Fruit fly (Drosophila melanogaster): Measurements from ENCODE around the gene kirre.

kirre gene

dm6 chrX:2929496-2929895, 189.3 kb downstream of the kirre start, which contains the start of gene CG32793:
CG32793 (plus strand) TSS chrX:2929796.
- TF ChIP-seq br (GFP tag; optimal IDR thresholded peaks at IDR 0.05) (no peak), woc (GFP tag; optimal IDR thresholded peaks at IDR 0.05) (no peak), fru (GFP tag; optimal IDR thresholded peaks at IDR 0.05) (no peak), foxo (GFP tag; optimal IDR thresholded peaks at IDR 0.05) (no peak), lola (GFP tag; optimal IDR thresholded peaks at IDR 0.05) (no peak), Jra (GFP tag; optimal IDR thresholded peaks at IDR 0.05) (no peak), Sp1 (GFP tag; optimal IDR thresholded peaks at IDR 0.05) (no peak), jim (GFP tag; optimal IDR thresholded peaks at IDR 0.05) (no peak), Hnf4 (GFP tag; optimal IDR thresholded peaks at IDR 0.05) (no peak), brk (GFP tag; optimal IDR thresholded peaks at IDR 0.05) (no peak), Hr83 (GFP tag; optimal IDR thresholded peaks at IDR 0.05; ENCODE audit: poor library complexity, severe bottlenecking) (no peak), psq (GFP tag; optimal IDR thresholded peaks at IDR 0.05) (no peak), Dif (GFP tag; optimal IDR thresholded peaks at IDR 0.05; ENCODE audit: partially characterized antibody) (no peak), HLH106 (tag; optimal IDR thresholded peaks at IDR 0.05) (no peak), sage (GFP tag; optimal IDR thresholded peaks at IDR 0.05) (no peak), CrebA (GFP tag; optimal IDR thresholded peaks at IDR 0.05; ENCODE audit: borderline replicate concordance) (no peak), tai (GFP tag; optimal IDR thresholded peaks at IDR 0.05) (no peak), pan (optimal IDR thresholded peaks at IDR 0.05) (no peak), Myc (optimal IDR thresholded peaks at IDR 0.05) (no peak), OdsH (GFP tag; optimal IDR thresholded peaks at IDR 0.05) (no peak)

- no peak for TF ChIP-seq Sp1 (GFP tag; optimal IDR thresholded peaks at IDR 0.05)
- no peak for TF ChIP-seq woc (GFP tag; optimal IDR thresholded peaks at IDR 0.05)
- TF ChIP-seq CG32264 (GFP tag; optimal IDR thresholded peaks at IDR 0.05), result no peak
- no peak for TF ChIP-seq brk (GFP tag; optimal IDR thresholded peaks at IDR 0.05)
- no peak for TF ChIP-seq HLH106 (tag; optimal IDR thresholded peaks at IDR 0.05)
- no peak for TF ChIP-seq Mio (GFP tag; optimal IDR thresholded peaks at IDR 0.05)
- no peak for TF ChIP-seq Dif (GFP tag; optimal IDR thresholded peaks at IDR 0.05; ENCODE audit: partially characterized antibody)
- TF ChIP-seq pan (optimal IDR thresholded peaks at IDR 0.05), result no peak
- TF ChIP-seq Dfd (GFP tag; optimal IDR thresholded peaks at IDR 0.05), result no peak
- no peak for TF ChIP-seq fru (GFP tag; optimal IDR thresholded peaks at IDR 0.05)
- no peak for TF ChIP-seq Abd-B (GFP tag; optimal IDR thresholded peaks at IDR 0.05)
- no peak for TF ChIP-seq jim (GFP tag; optimal IDR thresholded peaks at IDR 0.05)
- no peak for TF ChIP-seq N (GFP tag; optimal IDR thresholded peaks at IDR 0.05)
- no peak for TF ChIP-seq Hnf4 (GFP tag; optimal IDR thresholded peaks at IDR 0.05)
- no peak for TF ChIP-seq ey (GFP tag; optimal IDR thresholded peaks at IDR 0.05)
- no peak for TF ChIP-seq Myc (optimal IDR thresholded peaks at IDR 0.05)
Observed at dm6 chrX:2934827-2935226, 194.6 kb downstream of the kirre start, which contains the start of gene CG3592. CG3592 (plus strand) TSS chrX:2935127.

- TF ChIP-seq Vsx2 (GFP tag; optimal IDR thresholded peaks at IDR 0.05; ENCODE audit: partially characterized antibody) (no peak), Jra (GFP tag; optimal IDR thresholded peaks at IDR 0.05) (no peak), dl (GFP tag; optimal IDR thresholded peaks at IDR 0.05; ENCODE audit: insufficient read depth in 1 of 2, partially characterized antibody in 2 of 2) (no peak), usp (GFP tag; optimal IDR thresholded peaks at IDR 0.05) (no peak), Rel (GFP tag; optimal IDR thresholded peaks at IDR 0.05) (no peak), Rel (tag; optimal IDR thresholded peaks at IDR 0.05) (no peak), Sp1 (GFP tag; optimal IDR thresholded peaks at IDR 0.05) (no peak), sage (GFP tag; optimal IDR thresholded peaks at IDR 0.05) (no peak), foxo (GFP tag; optimal IDR thresholded peaks at IDR 0.05) (no peak), brk (GFP tag; optimal IDR thresholded peaks at IDR 0.05) (no peak), pan (optimal IDR thresholded peaks at IDR 0.05) (no peak), h (GFP tag; optimal IDR thresholded peaks at IDR 0.05) (no peak), psq (GFP tag; optimal IDR thresholded peaks at IDR 0.05) (no peak), CG9705 (GFP tag; optimal IDR thresholded peaks at IDR 0.05) (no peak), OdsH (GFP tag; optimal IDR thresholded peaks at IDR 0.05) (no peak), HLH106 (tag; optimal IDR thresholded peaks at IDR 0.05) (no peak), fru (GFP tag; optimal IDR thresholded peaks at IDR 0.05) (no peak), Dif (GFP tag; optimal IDR thresholded peaks at IDR 0.05; ENCODE audit: partially characterized antibody) (no peak)
Observed at dm6 chrX:2936727-2937126, 196.5 kb downstream of the kirre start, which contains the start of gene CG3598. CG3598 (plus strand) TSS chrX:2937027.

dm6 chrX:2938556-2938955, 198.4 kb downstream of the kirre start, which contains the start of gene CG14420:
CG14420 (plus strand) TSS chrX:2938856.
- TF ChIP-seq brk (GFP tag; optimal IDR thresholded peaks at IDR 0.05), result no peak
- no peak for TF ChIP-seq woc (GFP tag; optimal IDR thresholded peaks at IDR 0.05)
- no peak for TF ChIP-seq Myc (optimal IDR thresholded peaks at IDR 0.05)
- TF ChIP-seq OdsH (GFP tag; optimal IDR thresholded peaks at IDR 0.05), result no peak
- no peak for TF ChIP-seq rgr (GFP tag; optimal IDR thresholded peaks at IDR 0.05)
- TF ChIP-seq Hr83 (GFP tag; optimal IDR thresholded peaks at IDR 0.05; ENCODE audit: poor library complexity, severe bottlenecking), result no peak
- no peak for TF ChIP-seq CrebA (GFP tag; optimal IDR thresholded peaks at IDR 0.05; ENCODE audit: borderline replicate concordance)
- TF ChIP-seq sv (GFP tag; optimal IDR thresholded peaks at IDR 0.05), result no peak
- no peak for TF ChIP-seq dsf (GFP tag; optimal IDR thresholded peaks at IDR 0.05; ENCODE audit: borderline replicate concordance)
- TF ChIP-seq Abd-B (GFP tag; optimal IDR thresholded peaks at IDR 0.05), result no peak
- no peak for TF ChIP-seq usp (GFP tag; optimal IDR thresholded peaks at IDR 0.05)
- TF ChIP-seq jim (GFP tag; optimal IDR thresholded peaks at IDR 0.05), result no peak
- no peak for TF ChIP-seq Dfd (GFP tag; optimal IDR thresholded peaks at IDR 0.05)
- no peak for TF ChIP-seq dl (GFP tag; optimal IDR thresholded peaks at IDR 0.05; ENCODE audit: insufficient read depth in 1 of 2, partially characterized antibody in 2 of 2)

All from whole organism, wandering third instar larva.